Fruit fly (Drosophila melanogaster) whole organism, larva: ENCODE results near the gene CG4161.

Experiments used
- noc ChIP-seq: fragments of 200-800 bp; sonication (Bioruptor generic); optimal IDR thresholded peaks from 3 replicates; lab custom pipeline; 2019; ENCODE audit warnings: missing biosample characterization, mild to moderate bottlenecking, missing genetic modification characterization, moderate library complexity

Gene CG4161

DNA sequence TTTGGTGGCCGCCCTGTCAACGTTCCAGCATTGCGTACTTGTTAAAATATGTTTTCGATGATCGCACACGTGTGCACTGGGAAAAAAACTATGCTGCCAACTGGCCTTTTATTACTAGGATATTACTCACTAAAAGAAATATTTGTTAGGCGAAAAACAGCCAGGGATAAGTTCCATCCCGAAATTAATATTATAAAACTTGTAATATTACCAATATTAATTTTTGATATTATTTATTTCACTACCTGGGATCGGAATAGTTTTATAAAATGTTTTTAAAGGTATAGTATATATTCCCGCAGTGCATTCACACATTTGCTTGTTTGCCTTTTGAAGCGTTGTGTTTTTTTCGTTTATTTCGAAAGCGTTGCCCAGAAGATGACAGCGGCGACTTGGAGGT, 30.4 kb downstream of the CG4161 start:
- TF ChIP-seq noc (tag; lab: Kevin White, UChicago) = no peak

DNA sequence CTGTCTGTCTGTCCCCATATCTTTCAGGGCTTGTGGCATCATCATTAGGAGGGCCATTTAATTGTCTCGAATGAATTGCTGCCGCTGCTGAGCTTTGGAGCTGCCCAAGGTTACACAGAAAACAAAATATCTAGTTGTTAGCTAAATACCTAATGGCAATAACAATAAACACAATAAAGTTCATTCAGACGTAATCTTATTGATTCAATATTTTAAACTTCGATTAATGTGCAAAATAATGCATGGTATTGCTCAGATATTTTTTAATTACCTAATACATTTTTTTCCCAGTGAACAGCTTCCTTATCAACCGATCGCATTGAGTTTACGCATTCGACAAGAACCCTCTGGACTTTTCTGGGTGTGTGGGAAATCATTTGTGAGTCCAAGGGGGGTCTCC, 32.0 kb downstream of the CG4161 start:
- no peak for TF ChIP-seq noc (tag; lab: Kevin White, UChicago)

DNA sequence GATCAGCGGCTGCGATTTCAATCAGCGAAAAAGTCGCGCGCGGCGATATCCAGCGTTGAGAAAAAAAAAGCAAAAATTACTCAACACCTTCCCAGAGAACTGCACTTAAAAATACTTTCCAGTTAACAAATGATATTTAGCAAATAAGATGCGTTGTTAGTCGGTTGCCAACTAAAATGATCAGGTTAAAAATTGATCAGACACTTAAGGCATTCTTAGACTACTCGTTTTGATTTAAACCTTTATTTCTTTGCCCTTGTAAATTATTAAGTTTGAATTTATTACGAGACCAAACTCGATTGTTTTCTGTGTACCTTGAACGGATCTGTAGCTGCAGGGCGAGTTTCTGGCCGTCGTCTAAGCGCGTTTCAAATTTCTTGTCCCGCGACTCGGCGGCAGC, 32.8 kb downstream of the CG4161 start:
- TF ChIP-seq noc (tag; lab: Kevin White, UChicago) = no peak

DNA sequence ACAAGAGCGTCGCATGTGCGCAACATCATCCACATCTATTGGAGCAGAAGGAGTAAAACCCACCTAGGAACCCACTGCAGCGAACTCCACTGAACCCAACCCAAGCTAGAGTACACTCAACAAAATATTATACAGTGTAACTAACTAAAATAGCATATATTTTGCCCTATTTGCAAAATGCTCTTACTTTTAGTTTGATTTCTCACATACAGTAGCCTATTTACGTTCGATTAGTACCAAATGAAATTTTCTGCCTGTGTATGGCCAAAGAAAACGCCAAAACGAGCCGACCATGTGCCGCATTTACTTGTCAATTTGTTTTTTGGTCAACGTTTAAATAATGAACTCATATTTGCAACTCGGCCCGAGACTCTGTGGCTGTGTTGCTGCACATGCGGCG, 35.7 kb downstream of the CG4161 start:
- TF ChIP-seq noc (tag; lab: Kevin White, UChicago) = no peak

DNA sequence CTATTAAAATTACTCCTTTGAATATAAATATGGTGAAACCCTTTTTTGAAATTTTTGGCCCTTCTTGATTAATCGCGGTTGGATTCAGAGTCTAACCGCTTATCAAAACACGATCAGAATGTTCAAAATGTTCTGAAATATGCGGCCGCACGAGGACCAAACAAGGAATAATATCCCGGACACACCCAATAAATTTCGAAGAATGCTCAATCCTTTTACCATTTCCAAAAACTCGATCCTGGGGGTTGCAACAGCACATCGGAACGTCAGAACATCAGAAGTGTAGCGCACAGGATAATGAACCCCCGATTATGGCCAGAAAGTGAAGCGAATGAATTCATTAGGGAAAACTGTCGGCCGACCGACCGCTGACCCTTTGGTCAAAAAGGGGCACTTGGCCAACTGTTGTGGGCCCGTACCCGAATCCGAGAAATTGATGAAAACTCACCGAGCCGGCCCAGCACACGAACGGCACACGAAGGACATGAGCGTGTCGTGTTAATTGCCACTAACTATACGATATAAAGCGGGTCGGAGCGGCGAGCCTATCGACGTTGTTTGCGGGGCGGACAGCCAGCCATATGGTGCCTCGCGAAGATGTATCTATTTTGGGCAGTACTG, 37.5 kb downstream of the CG4161 start:
- TF ChIP-seq noc (tag; lab: Kevin White, UChicago) = no peak

DNA sequence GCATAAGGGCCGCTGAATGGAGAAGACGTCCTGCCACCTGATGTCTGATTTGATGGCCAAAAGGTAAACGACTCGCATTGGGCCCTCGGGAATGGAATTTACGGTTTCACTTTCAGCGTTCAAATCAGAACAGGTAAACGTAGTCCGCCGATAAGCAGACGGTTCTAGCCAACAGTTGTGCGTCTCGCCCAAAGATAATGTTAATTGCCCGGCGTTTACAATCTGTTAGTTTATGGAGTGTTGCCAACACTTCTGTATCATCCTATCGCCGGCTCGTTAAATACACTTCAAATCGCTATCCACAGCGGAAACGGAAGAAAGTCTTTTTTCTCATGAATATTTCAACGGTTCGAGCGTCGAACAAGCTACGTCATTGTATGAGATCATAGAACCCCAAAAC, 38.5 kb downstream of the CG4161 start:
- TF ChIP-seq noc (tag; lab: Kevin White, UChicago) = no peak

DNA sequence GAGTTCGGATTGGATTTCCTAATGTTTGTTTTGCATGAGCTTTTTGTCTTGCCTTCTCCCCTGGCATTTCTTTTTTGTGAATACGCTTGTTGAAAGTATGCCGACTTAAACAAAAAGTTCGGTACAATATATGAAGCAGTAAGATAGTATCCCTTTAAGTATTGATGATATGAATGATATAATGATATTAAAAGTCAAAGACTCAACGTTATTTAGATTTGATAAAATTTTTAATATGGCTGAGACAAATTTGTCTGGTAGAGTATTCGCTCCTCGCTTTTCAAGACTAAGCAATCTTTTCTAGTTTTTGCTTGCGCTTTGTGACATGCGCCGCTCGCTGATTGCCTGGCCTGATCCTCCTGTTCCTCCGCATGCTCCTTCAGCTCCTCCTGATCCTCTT, 41.3 kb downstream of the CG4161 start:
- TF ChIP-seq noc (tag; lab: Kevin White, UChicago) = no peak

DNA sequence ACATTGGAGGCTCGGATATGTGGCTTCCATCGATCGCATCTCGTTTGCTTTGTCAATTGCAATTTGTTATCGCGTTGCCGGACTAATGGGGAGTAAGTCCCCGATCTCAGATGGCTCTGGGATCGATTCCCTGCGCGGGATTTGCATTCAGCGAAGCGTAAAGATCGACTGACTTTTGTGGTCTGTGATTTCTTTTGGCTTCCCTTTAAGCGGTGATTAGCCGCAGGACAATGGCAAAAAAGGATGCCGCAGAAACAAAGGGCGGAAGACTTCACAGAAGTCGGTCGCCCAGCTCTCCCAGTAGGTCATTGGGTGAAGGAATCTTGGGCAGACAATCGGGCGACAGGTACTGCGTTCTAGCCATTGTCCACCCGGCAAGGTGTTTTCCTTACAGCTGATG, 41.8 kb downstream of the CG4161 start:
- no peak for TF ChIP-seq noc (tag; lab: Kevin White, UChicago)

DNA sequence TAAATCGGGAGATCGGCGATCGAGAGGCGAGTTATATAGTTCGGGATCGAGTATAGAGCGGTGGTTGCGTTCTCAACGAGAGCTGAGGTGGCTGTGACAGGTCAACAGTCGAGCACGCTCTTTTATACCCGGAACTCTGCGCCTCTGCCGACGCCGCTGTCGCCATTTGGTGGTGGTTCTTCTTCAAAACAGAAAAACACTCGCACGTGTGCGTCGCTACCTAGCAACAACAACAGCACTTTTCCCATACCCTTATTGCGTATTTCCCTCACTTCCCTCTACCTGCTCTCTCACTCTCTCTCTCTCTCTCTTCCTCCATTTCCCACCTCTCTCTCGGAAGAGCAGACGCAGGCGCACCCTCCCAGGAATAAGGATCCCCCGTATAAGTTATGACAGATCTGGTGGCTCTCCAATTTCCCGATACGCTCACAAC, 45.1 kb downstream of the CG4161 start, which contains the start of gene sna:
Gene sna (minus strand): TSS at position 102 of the 433 bp plus-strand sequence.
- TF ChIP-seq noc (tag; lab: Kevin White, UChicago) = no peak

DNA sequence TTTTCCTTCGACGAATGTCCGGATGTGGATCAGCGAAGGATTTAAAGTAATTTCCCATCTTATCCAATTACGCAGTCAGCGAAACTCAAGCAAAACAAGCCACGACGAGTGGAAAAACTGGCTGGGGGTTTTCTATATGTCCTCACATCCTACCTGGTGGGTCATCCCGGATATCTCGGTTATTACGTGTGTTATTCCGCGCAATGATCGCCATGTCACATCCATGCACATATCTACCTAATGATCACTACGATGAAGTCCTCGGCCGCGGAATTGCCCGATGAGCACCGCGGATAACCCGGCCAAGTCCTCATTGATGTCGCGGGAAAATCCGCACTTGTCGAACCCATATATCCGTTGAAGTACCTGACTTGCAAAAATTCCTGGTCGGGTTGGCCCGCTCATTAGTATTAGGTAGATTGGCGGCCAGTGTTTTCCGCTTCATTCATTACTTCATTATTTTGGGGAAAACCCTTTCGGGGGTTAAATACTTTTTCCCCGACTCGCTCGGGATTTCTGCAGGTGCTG, 46.6 kb downstream of the CG4161 start:
- TF ChIP-seq noc (tag; lab: Kevin White, UChicago) = no peak

DNA sequence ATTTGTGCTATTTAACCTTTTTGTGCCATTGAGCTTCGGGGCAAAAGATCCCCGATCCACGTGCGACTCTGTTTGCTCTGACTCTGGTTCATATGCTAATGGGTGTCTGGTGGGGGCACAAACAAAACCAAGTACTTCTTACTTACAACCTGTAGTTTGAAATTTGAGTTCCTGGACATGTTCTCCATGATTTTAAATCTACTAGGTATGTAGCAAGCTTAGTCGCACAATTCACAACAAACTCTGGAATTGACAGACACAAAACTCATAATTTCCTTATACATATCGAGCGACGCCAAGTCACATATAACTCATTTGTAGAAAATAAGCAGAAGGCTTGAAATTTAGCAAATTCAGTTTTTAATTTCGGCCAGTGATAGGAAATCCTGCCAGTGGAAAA, 51.3 kb downstream of the CG4161 start, which contains the start of gene Tim17b2:
Gene Tim17b2 (plus strand): TSS at position 301 of the 400 bp plus-strand sequence.
- no peak for TF ChIP-seq noc (tag; lab: Kevin White, UChicago)
